Fruit fly (Drosophila melanogaster) ovary, adult (tissue): ENCODE results near the gene RhoU.

Experiments
- CG17801 ChIP-seq: fragments of 200-800 bp; optimal IDR thresholded peaks from 2 replicates; lab custom pipeline; 2019; ENCODE audit warnings: missing biosample characterization, mild to moderate bottlenecking, missing genetic modification characterization, moderate library complexity; ENCODE audit not compliant: partially characterized antibody

Gene RhoU

dm6 chrX:10137587-10137986, 51.3 kb downstream of the RhoU start:
- TF ChIP-seq CG17801 (GFP tag; lab: Kevin White, UChicago), result no peak

DNA sequence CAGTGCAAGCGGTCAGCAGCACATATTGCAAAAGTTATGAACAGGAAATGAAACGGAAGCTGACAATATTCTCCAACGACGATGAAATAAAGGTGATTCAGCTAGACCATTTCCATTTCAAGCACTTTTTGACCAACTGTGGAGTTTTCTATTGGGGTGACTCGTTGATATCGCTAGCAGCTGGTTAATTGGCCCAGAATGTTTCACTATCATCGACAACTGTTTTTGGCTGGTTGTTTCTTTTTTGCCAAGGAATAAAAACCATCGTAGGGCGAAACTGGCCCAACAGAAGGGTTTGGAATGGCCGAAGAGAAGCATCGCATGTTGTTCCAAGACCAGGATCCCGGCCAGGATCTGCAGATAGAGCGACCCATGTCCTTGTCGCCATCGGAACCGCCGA, 67.0 kb downstream of the RhoU start, which contains the start of gene CG12645:
Gene CG12645, plus strand, starts transcription at position 301 of the 400 bp plus-strand sequence.
- TF ChIP-seq CG17801 (GFP tag; lab: Kevin White, UChicago), result no peak

- no peak for TF ChIP-seq CG17801 (GFP tag; lab: Kevin White, UChicago)
Observed at dm6 chrX:10158175-10158574, 71.8 kb downstream of the RhoU start, which contains the start of gene CG43902. TSS of gene CG43902 (plus strand) at chrX:10158434.

dm6 chrX:10182867-10183266, 96.5 kb downstream of the RhoU start:
- TF ChIP-seq CG17801 (GFP tag; lab: Kevin White, UChicago), result no peak

DNA sequence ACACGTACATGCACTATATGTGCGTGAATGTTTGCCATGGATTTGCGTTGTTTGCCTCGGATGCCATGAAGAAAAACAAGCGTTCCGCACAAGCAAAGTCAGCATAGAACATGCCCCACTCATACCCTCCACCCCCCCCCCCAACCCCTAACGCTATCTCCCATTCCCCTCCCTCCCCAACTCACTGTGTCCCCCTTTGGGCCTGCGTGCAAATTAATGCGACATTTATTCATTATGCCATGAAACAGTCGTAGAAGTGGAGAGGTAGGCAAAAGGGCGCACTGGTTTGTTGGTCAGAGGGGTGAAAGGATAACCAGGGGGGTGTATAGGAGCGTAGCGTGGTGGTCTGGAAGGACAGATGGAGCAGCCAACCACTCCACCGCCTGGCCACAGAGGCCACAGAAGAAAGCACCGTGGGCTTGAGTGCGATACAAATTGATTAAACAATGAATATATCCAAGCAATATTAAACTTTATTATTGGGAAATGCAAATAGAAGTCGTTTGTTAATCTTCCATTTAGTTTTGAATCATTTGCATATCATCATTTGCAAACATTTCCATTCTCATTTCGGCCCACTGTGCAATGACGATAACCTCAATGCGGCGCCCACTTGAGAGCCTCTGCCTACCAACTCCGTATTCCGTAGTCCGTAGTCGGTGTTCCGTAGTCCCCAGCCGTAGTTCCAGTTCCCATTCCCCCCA, 98.2 kb downstream of the RhoU start:
- TF ChIP-seq CG17801 (GFP tag; lab: Kevin White, UChicago), result no peak
